Worm (Caenorhabditis elegans) whole organism, late embryonic: ENCODE data around the gene C01B10.3.

ENCODE experiments used
- C08G9.2 ChIP-seq: sonication (generic microtip); optimal IDR thresholded peaks from 2 replicates; lab custom pipeline; 2016; ENCODE audit warnings: mild to moderate bottlenecking, missing genetic modification characterization, moderate library complexity, missing compliant biosample characterization
- C38D4.7 ChIP-seq: fragments of 200-800 bp; sonication (Bioruptor generic); optimal IDR thresholded peaks from 2 replicates; lab custom pipeline; 2018; ENCODE audit warnings: mild to moderate bottlenecking, missing genetic modification characterization, moderate library complexity, missing compliant biosample characterization
- K02D7.2 ChIP-seq: sonication (generic microtip); optimal IDR thresholded peaks from 2 replicates; lab custom pipeline; 2017; ENCODE audit warnings: mild to moderate bottlenecking, missing genetic modification characterization, missing compliant biosample characterization
- T23F11.4 ChIP-seq: fragments of 200-800 bp; sonication (Bioruptor generic); optimal IDR thresholded peaks from 2 replicates; lab custom pipeline; 2018; ENCODE audit warnings: mild to moderate bottlenecking, missing genetic modification characterization, missing compliant biosample characterization
- ama-1 ChIP-seq: fragments of 150-350 bp; optimal IDR thresholded peaks from 2 replicates; lab custom pipeline; 2014
- ceh-18 ChIP-seq: sonication (generic microtip); optimal IDR thresholded peaks from 2 replicates; lab custom pipeline; 2016; ENCODE audit warnings: missing genetic modification characterization, missing compliant biosample characterization
- ceh-22 ChIP-seq: sonication (generic microtip); optimal IDR thresholded peaks from 2 replicates; lab custom pipeline; 2017; ENCODE audit warnings: missing biosample characterization, missing genetic modification characterization
- ceh-30 ChIP-seq: fragments of 150-350 bp; optimal IDR thresholded peaks from 2 replicates; lab custom pipeline; 2014; ENCODE audit warnings: missing biosample characterization, missing genetic modification characterization
- ceh-31 ChIP-seq: sonication (generic microtip); optimal IDR thresholded peaks from 2 replicates; lab custom pipeline; 2016; ENCODE audit warnings: missing genetic modification characterization, missing compliant biosample characterization
- ceh-34 ChIP-seq: sonication (generic microtip); optimal IDR thresholded peaks from 2 replicates; lab custom pipeline; 2016; ENCODE audit warnings: mild to moderate bottlenecking, missing genetic modification characterization, missing compliant biosample characterization
- ceh-48 ChIP-seq: sonication (generic microtip); optimal IDR thresholded peaks from 2 replicates; lab custom pipeline; 2016; ENCODE audit warnings: missing genetic modification characterization, inconsistent platforms, missing compliant biosample characterization
- ceh-6 ChIP-seq: fragments of 200-800 bp; sonication (Bioruptor generic); optimal IDR thresholded peaks from 2 replicates; lab custom pipeline; 2018; ENCODE audit warnings: mild to moderate bottlenecking, missing genetic modification characterization, missing compliant biosample characterization
- che-1 ChIP-seq: sonication (generic microtip); optimal IDR thresholded peaks from 2 replicates; lab custom pipeline; 2016; ENCODE audit warnings: mild to moderate bottlenecking, missing genetic modification characterization, missing compliant biosample characterization
- eyg-1 ChIP-seq: sonication (generic microtip); optimal IDR thresholded peaks from 2 replicates; lab custom pipeline; 2016; ENCODE audit warnings: missing genotype, missing genetic modification characterization, missing compliant biosample characterization
- fax-1 ChIP-seq: sonication (generic microtip); optimal IDR thresholded peaks from 2 replicates; lab custom pipeline; 2016; ENCODE audit warnings: missing genotype, missing genetic modification characterization, missing compliant biosample characterization
- fkh-6 ChIP-seq: sonication (generic microtip); optimal IDR thresholded peaks from 2 replicates; lab custom pipeline; 2016; ENCODE audit warnings: missing genetic modification characterization, missing compliant biosample characterization
- gmeb-2 ChIP-seq: sonication (generic microtip); optimal IDR thresholded peaks from 2 replicates; lab custom pipeline; 2016; ENCODE audit warnings: missing genetic modification characterization, inconsistent platforms, missing compliant biosample characterization
- hlh-30 ChIP-seq: sonication (generic microtip); optimal IDR thresholded peaks from 2 replicates; lab custom pipeline; 2017; ENCODE audit warnings: antibody characterized with exemption, missing genetic modification characterization, missing compliant biosample characterization; ENCODE audit not compliant: insufficient read depth
- hlh-6 ChIP-seq: sonication (generic microtip); optimal IDR thresholded peaks from 2 replicates; lab custom pipeline; 2016; ENCODE audit warnings: missing genotype, missing genetic modification characterization, missing compliant biosample characterization
- hlh-8 ChIP-seq: sonication (generic microtip); optimal IDR thresholded peaks from 2 replicates; lab custom pipeline; 2016; ENCODE audit warnings: missing genotype, missing genetic modification characterization, missing compliant biosample characterization
- lim-6 ChIP-seq: sonication (generic microtip); optimal IDR thresholded peaks from 2 replicates; lab custom pipeline; 2016; ENCODE audit warnings: missing genetic modification characterization, missing compliant biosample characterization
- lin-11 ChIP-seq: fragments of 200-800 bp; sonication (Bioruptor generic); optimal IDR thresholded peaks from 2 replicates; lab custom pipeline; 2018; ENCODE audit warnings: mild to moderate bottlenecking, missing genetic modification characterization, missing compliant biosample characterization
- mec-3 ChIP-seq: sonication (generic microtip); optimal IDR thresholded peaks from 2 replicates; lab custom pipeline; 2016; ENCODE audit warnings: borderline replicate concordance, missing genetic modification characterization, missing compliant biosample characterization
- nfya-1 ChIP-seq: sonication (generic microtip); optimal IDR thresholded peaks from 2 replicates; lab custom pipeline; 2017; ENCODE audit warnings: missing genetic modification characterization, mild to moderate bottlenecking, missing compliant biosample characterization, antibody characterized with exemption, moderate library complexity
- nhr-11 ChIP-seq: fragments of 150-350 bp; optimal IDR thresholded peaks from 2 replicates; lab custom pipeline; 2014; ENCODE audit warnings: missing biosample characterization, missing genetic modification characterization
- npax-4 ChIP-seq: sonication (generic microtip); optimal IDR thresholded peaks from 2 replicates; lab custom pipeline; 2016; ENCODE audit warnings: missing genetic modification characterization, missing compliant biosample characterization
- pag-3 ChIP-seq: sonication (generic microtip); optimal IDR thresholded peaks from 2 replicates; lab custom pipeline; 2016; ENCODE audit warnings: missing compliant biosample characterization, missing genetic modification characterization, borderline replicate concordance
- pat-9 ChIP-seq: fragments of 200-800 bp; sonication (Bioruptor generic); optimal IDR thresholded peaks from 2 replicates; lab custom pipeline; 2018; ENCODE audit warnings: mild to moderate bottlenecking, missing genetic modification characterization, moderate library complexity, missing compliant biosample characterization
- pax-1 ChIP-seq: fragments of 150-350 bp; optimal IDR thresholded peaks from 2 replicates; lab custom pipeline; 2014; ENCODE audit warnings: missing biosample characterization, missing genetic modification characterization
- pqm-1 ChIP-seq: sonication (generic microtip); optimal IDR thresholded peaks from 2 replicates; lab custom pipeline; 2016; ENCODE audit warnings: missing genetic modification characterization, missing compliant biosample characterization
- pros-1 ChIP-seq: fragments of 150-350 bp; optimal IDR thresholded peaks from 2 replicates; lab custom pipeline; 2014; ENCODE audit warnings: missing biosample characterization, missing genetic modification reagents, missing genetic modification characterization
- ref-2 ChIP-seq: sonication (generic microtip); optimal IDR thresholded peaks from 2 replicates; lab custom pipeline; 2016; ENCODE audit warnings: missing genetic modification characterization, missing compliant biosample characterization
- rnt-1 ChIP-seq: sonication (generic microtip); optimal IDR thresholded peaks from 2 replicates; lab custom pipeline; 2016; ENCODE audit warnings: missing genetic modification characterization, missing compliant biosample characterization
- sdc-2 ChIP-seq: sonication (generic microtip); optimal IDR thresholded peaks from 2 replicates; lab custom pipeline; 2016; ENCODE audit warnings: missing genotype, missing genetic modification characterization, missing compliant biosample characterization
- sox-4 ChIP-seq: sonication (generic microtip); optimal IDR thresholded peaks from 2 replicates; lab custom pipeline; 2017; ENCODE audit warnings: mild to moderate bottlenecking, missing genetic modification characterization, inconsistent platforms, missing compliant biosample characterization
- ztf-16 ChIP-seq: sonication (generic microtip); optimal IDR thresholded peaks from 2 replicates; lab custom pipeline; 2017; ENCODE audit warnings: missing genetic modification characterization, missing compliant biosample characterization

Gene C01B10.3

DNA sequence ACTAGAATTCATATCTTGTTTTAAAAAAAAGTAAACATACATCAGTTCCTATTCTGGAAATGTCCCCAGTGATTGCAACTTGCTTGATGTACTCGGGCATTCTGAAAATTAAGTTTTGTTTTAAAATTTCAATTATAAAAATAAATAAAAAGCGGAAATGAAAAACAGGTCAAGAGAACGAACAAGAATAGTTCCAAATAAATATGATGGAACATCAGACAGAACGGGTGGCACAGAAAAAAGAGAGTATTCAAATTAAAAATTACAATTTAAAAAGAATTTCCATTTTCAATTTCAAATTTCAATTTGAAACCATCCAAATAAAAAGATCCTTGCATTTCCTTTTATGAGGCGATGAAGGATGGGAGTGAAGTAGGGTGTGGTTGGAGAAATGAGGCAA lies at the start of gene C01B10.3:
TSS of gene C01B10.3 (minus strand) at position 101 of the 400 bp plus-strand sequence.
- no peak for TF ChIP-seq ztf-16 (tag; lab: Kevin White, UChicago)
- no peak for TF ChIP-seq ref-2 (tag; lab: Kevin White, UChicago)
- TF ChIP-seq lim-6 (tag; lab: Kevin White, UChicago), result no peak
- no peak for TF ChIP-seq C38D4.7 (GFP tag; lab: Kevin White, UChicago)
- TF ChIP-seq ceh-18, result no peak
- no peak for TF ChIP-seq ceh-48 (tag; lab: Kevin White, UChicago)
- no peak for TF ChIP-seq ceh-6 (GFP tag; lab: Kevin White, UChicago)
- TF ChIP-seq che-1 (tag; lab: Kevin White, UChicago), result no peak
- no peak for TF ChIP-seq fax-1
- TF ChIP-seq ceh-30 (tag; lab: Kevin White, UChicago), result no peak
- TF ChIP-seq pax-1, result no peak
- TF ChIP-seq mec-3 (tag; lab: Kevin White, UChicago), result no peak

ce11 chrIV:6667898-6668297 lies 46.7 kb upstream of the C01B10.3 start, which contains the start of gene Y73B6A.1:
Y73B6A.1 (minus strand) TSS chrIV:6667998.
- no peak for TF ChIP-seq npax-4 (tag; lab: Kevin White, UChicago)
- no peak for TF ChIP-seq eyg-1
- TF ChIP-seq ceh-22, result no peak
- no peak for TF ChIP-seq ref-2 (tag; lab: Kevin White, UChicago)
- no peak for TF ChIP-seq hlh-30
- no peak for TF ChIP-seq sox-4
- TF ChIP-seq fkh-6 (tag; lab: Kevin White, UChicago), result no peak
- no peak for TF ChIP-seq gmeb-2 (tag; lab: Kevin White, UChicago)
- TF ChIP-seq pax-1, result no peak
- no peak for TF ChIP-seq nhr-11
- TF ChIP-seq T23F11.4, result no peak
- TF ChIP-seq che-1 (tag; lab: Kevin White, UChicago), result no peak
- no peak for TF ChIP-seq lim-6 (tag; lab: Kevin White, UChicago)
- TF ChIP-seq K02D7.2 (tag; lab: Kevin White, UChicago), result no peak
- TF ChIP-seq ceh-31 (tag; lab: Kevin White, UChicago), result no peak

DNA sequence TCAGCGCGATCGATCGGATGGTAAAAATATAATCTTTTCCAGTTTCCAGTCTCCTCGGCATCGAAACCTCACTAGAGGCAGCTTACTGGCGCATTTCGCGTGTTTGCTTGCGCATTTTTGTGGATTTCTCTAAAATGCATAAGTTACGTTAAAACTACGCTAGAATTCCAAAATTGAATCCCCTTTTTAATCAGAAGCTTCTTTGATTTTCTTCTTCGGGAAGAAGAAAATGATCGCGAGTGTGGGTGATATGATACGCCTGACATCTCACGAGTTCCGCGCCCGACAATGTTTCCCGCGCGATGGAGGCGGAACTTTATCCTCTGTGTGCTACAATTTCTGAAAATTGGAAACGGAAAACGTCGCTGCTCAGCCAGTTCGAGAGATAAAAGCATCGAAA lies 43.2 kb upstream of the C01B10.3 start:
- TF ChIP-seq eyg-1 (no peak), rnt-1 (tag; lab: Kevin White, UChicago) (no peak), pag-3 (tag; lab: Kevin White, UChicago) (no peak), mec-3 (tag; lab: Kevin White, UChicago) (no peak), pros-1 (tag; lab: Kevin White, UChicago) (no peak), ref-2 (tag; lab: Kevin White, UChicago) (no peak), C08G9.2 (tag; lab: Kevin White, UChicago) (no peak), pat-9 (no peak), sdc-2 (tag; lab: Kevin White, UChicago) (no peak), ceh-34 (tag; lab: Kevin White, UChicago) (no peak), hlh-8 (tag; lab: Kevin White, UChicago) (no peak), C38D4.7 (GFP tag; lab: Kevin White, UChicago) (no peak), pax-1 (no peak)

DNA sequence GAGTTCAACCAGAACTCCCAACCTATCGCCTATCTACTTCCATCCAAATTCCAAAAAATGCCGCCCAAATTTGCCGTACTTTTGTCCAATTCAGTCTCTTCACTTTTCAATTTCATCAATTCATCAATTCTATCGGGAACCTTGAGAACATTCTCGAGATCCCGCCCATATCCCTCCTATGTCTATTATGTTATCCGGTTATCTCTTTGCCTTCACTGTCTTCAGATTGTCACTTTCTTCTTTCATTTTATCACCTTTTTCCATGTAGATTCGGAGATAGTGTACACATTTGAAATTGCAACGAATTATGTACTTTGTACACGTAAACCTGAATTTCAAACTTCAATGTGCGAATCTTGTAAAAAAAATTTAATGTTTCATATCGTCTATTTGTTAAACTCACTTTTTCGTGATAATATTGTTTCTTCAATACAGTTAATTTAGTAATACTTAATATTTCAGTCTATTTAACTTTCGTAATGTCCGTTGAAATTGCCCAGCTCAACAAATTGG lies 36.4 kb upstream of the C01B10.3 start, which contains the start of gene C01B10.11:
TSS of gene C01B10.11 (plus strand) at position 463 of the 513 bp plus-strand sequence.
- no peak for TF ChIP-seq ceh-22
- no peak for TF ChIP-seq sdc-2 (tag; lab: Kevin White, UChicago)
- no peak for TF ChIP-seq ama-1 (lab: Kevin White, UChicago)
- no peak for TF ChIP-seq nfya-1
- TF ChIP-seq lin-11 (tag; lab: Kevin White, UChicago), result no peak
- TF ChIP-seq hlh-6, result no peak
- TF ChIP-seq hlh-30, result no peak
- TF ChIP-seq ceh-48 (tag; lab: Kevin White, UChicago), result no peak
- TF ChIP-seq pqm-1 (tag; lab: Kevin White, UChicago), result no peak
